Fruit fly (Drosophila melanogaster) whole organism, wandering third instar larva: ENCODE data around the gene CG4325.

Source experiments
- Abd-B ChIP-seq: fragments of >200 bp; optimal IDR thresholded peaks from 2 replicates; lab custom pipeline; 2017; ENCODE audit warnings: missing biosample characterization, missing genetic modification characterization
- CG32264 ChIP-seq: fragments of 200-800 bp; sonication (Bioruptor generic); optimal IDR thresholded peaks from 2 replicates; lab custom pipeline; 2016; ENCODE audit warnings: missing biosample characterization, missing genetic modification characterization
- CG9705 ChIP-seq: fragments of 200-800 bp; sonication (Bioruptor generic); optimal IDR thresholded peaks from 2 replicates; lab custom pipeline; 2018; ENCODE audit warnings: missing biosample characterization, mild to moderate bottlenecking, missing genetic modification characterization
- CrebA ChIP-seq: fragments of 200-800 bp; sonication (Bioruptor generic); optimal IDR thresholded peaks from 2 replicates; lab custom pipeline; 2016; ENCODE audit warnings: missing biosample characterization, mild to moderate bottlenecking, missing genetic modification characterization, borderline replicate concordance
- Dfd ChIP-seq: fragments of >200 bp; optimal IDR thresholded peaks from 2 replicates; lab custom pipeline; 2017; ENCODE audit warnings: missing biosample characterization, missing genetic modification characterization
- Dif ChIP-seq: fragments of 200-275, 200-300 bp; sonication (Bioruptor generic); optimal IDR thresholded peaks from 2 replicates; lab custom pipeline; 2018; ENCODE audit warnings: missing biosample characterization, missing genetic modification characterization; ENCODE audit not compliant: partially characterized antibody
- GATAd ChIP-seq: sonication (Bioruptor generic); optimal IDR thresholded peaks from 2 replicates; lab custom pipeline; 2016; ENCODE audit warnings: missing biosample characterization, missing genetic modification characterization
- HLH106 ChIP-seq: fragments of 200-800 bp; optimal IDR thresholded peaks from 3 replicates; lab custom pipeline; 2019; ENCODE audit warnings: missing biosample characterization, mild to moderate bottlenecking, missing genetic modification characterization, moderate library complexity
- Hnf4 ChIP-seq: fragments of 200-800 bp; sonication (Bioruptor generic); optimal IDR thresholded peaks from 2 replicates; lab custom pipeline; 2016; ENCODE audit warnings: missing biosample characterization, mild to moderate bottlenecking, missing genetic modification characterization
- Hr78 ChIP-seq: fragments of >200 bp; optimal IDR thresholded peaks from 2 replicates; lab custom pipeline; 2017; ENCODE audit warnings: missing biosample characterization, missing genetic modification characterization
- Jra ChIP-seq: sonication (Bioruptor generic); optimal IDR thresholded peaks from 2 replicates; lab custom pipeline; 2016; ENCODE audit warnings: missing biosample characterization, missing genetic modification characterization
- Myc ChIP-seq: fragments of >200 bp; optimal IDR thresholded peaks from 2 replicates; lab custom pipeline; 2017
- N ChIP-seq: fragments of >200 bp; optimal IDR thresholded peaks from 2 replicates; lab custom pipeline; 2018; ENCODE audit warnings: missing biosample characterization, missing external identifiers, missing genetic modification characterization
- OdsH ChIP-seq: fragments of 200-800 bp; sonication (Bioruptor generic); optimal IDR thresholded peaks from 2 replicates; lab custom pipeline; 2016; ENCODE audit warnings: missing biosample characterization, mild to moderate bottlenecking, missing genetic modification characterization
- Rel ChIP-seq, 2 experiments: fragments of 200-800 bp; sonication (Bioruptor generic) in 1 of 2; optimal IDR thresholded peaks; 2 replicates in 1 of 2; 3 replicates in 1 of 2; lab custom pipeline; 2016 to 2019; ENCODE audit warnings: mild to moderate bottlenecking in 2 of 2, missing biosample characterization in 2 of 2, missing genetic modification characterization in 2 of 2, moderate library complexity in 1 of 2
- Sp1 ChIP-seq: fragments of 200-800 bp; sonication (Bioruptor generic); optimal IDR thresholded peaks from 3 replicates; lab custom pipeline; 2019; ENCODE audit warnings: missing biosample characterization, mild to moderate bottlenecking, missing genetic modification characterization, moderate library complexity
- br ChIP-seq: fragments of 200-800 bp; sonication (Bioruptor generic); optimal IDR thresholded peaks from 2 replicates; lab custom pipeline; 2016; ENCODE audit warnings: missing biosample characterization, missing genetic modification characterization
- brk ChIP-seq: fragments of 200-800 bp; sonication (Bioruptor generic); optimal IDR thresholded peaks from 2 replicates; lab custom pipeline; 2016; ENCODE audit warnings: missing biosample characterization, mild to moderate bottlenecking, missing genetic modification characterization
- dl ChIP-seq, 2 experiments: fragments of 175-275, 200-275 bp in 1 of 2; fragments of 200-275 bp in 1 of 2; sonication (Bioruptor generic); optimal IDR thresholded peaks; lab custom pipeline; 2018; ENCODE audit warnings: mild to moderate bottlenecking in 2 of 2, missing biosample characterization in 2 of 2, missing genetic modification characterization in 2 of 2, moderate library complexity in 2 of 2; ENCODE audit not compliant: partially characterized antibody in 2 of 2, insufficient read depth in 1 of 2
- dmrt93B ChIP-seq: fragments of 200-800 bp; sonication (Bioruptor generic); optimal IDR thresholded peaks from 2 replicates; lab custom pipeline; 2018; ENCODE audit warnings: missing biosample characterization, mild to moderate bottlenecking, missing genetic modification characterization
- dsf ChIP-seq: sonication (Bioruptor generic); optimal IDR thresholded peaks from 2 replicates; lab custom pipeline; 2016; ENCODE audit warnings: missing biosample characterization, missing genetic modification characterization, borderline replicate concordance
- ey ChIP-seq: fragments of 200-800 bp; sonication (Bioruptor generic); optimal IDR thresholded peaks from 2 replicates; lab custom pipeline; 2016; ENCODE audit warnings: missing biosample characterization, missing genetic modification characterization
- foxo ChIP-seq, 2 experiments: fragments of 200-800 bp; sonication (Bioruptor generic); optimal IDR thresholded peaks; 2 replicates in 1 of 2; 3 replicates in 1 of 2; lab custom pipeline; 2016 to 2017; ENCODE audit warnings: missing biosample characterization in 2 of 2, missing genetic modification characterization in 2 of 2
- fru ChIP-seq: fragments of 200-800 bp; sonication (Bioruptor generic); optimal IDR thresholded peaks from 3 replicates; lab custom pipeline; 2016; ENCODE audit warnings: missing biosample characterization, mild to moderate bottlenecking, missing genetic modification characterization
- h ChIP-seq: fragments of 200-800 bp; sonication (Bioruptor generic); optimal IDR thresholded peaks from 3 replicates; lab custom pipeline; 2016; ENCODE audit warnings: missing biosample characterization, mild to moderate bottlenecking, missing genetic modification characterization
- jim ChIP-seq: fragments of 175-275, 200-325 bp; sonication (Bioruptor generic); optimal IDR thresholded peaks from 2 replicates; lab custom pipeline; 2016; ENCODE audit warnings: missing biosample characterization, mild to moderate bottlenecking, missing genetic modification characterization
- lola ChIP-seq: fragments of >200 bp; optimal IDR thresholded peaks from 2 replicates; lab custom pipeline; 2017; ENCODE audit warnings: missing biosample characterization, missing genetic modification characterization
- pan ChIP-seq: fragments of >200 bp; optimal IDR thresholded peaks from 2 replicates; lab custom pipeline; 2017
- psq ChIP-seq: fragments of 200-800 bp; sonication (Bioruptor generic); optimal IDR thresholded peaks from 3 replicates; lab custom pipeline; 2017; ENCODE audit warnings: missing biosample characterization, mild to moderate bottlenecking, missing genetic modification characterization, moderate library complexity
- rgr ChIP-seq: fragments of 200-800 bp; sonication (Bioruptor generic); optimal IDR thresholded peaks from 3 replicates; lab custom pipeline; 2016; ENCODE audit warnings: missing biosample characterization, mild to moderate bottlenecking, missing genetic modification characterization
- sage ChIP-seq: fragments of 200-800 bp; sonication (Bioruptor generic); optimal IDR thresholded peaks from 2 replicates; lab custom pipeline; 2016; ENCODE audit warnings: missing biosample characterization, mild to moderate bottlenecking, missing genetic modification characterization
- sv ChIP-seq: fragments of 200-800 bp; sonication (Bioruptor generic); optimal IDR thresholded peaks from 3 replicates; lab custom pipeline; 2016; ENCODE audit warnings: missing biosample characterization, missing genetic modification characterization
- tai ChIP-seq: sonication (Bioruptor generic); optimal IDR thresholded peaks from 2 replicates; lab custom pipeline; 2016; ENCODE audit warnings: missing biosample characterization, missing genetic modification characterization
- usp ChIP-seq: fragments of >200 bp; optimal IDR thresholded peaks from 2 replicates; lab custom pipeline; 2017; ENCODE audit warnings: missing biosample characterization, missing genetic modification characterization
- woc ChIP-seq: sonication (Bioruptor generic); optimal IDR thresholded peaks from 2 replicates; lab custom pipeline; 2016; ENCODE audit warnings: missing biosample characterization, mild to moderate bottlenecking, missing genetic modification characterization

The CG4325 gene

DNA sequence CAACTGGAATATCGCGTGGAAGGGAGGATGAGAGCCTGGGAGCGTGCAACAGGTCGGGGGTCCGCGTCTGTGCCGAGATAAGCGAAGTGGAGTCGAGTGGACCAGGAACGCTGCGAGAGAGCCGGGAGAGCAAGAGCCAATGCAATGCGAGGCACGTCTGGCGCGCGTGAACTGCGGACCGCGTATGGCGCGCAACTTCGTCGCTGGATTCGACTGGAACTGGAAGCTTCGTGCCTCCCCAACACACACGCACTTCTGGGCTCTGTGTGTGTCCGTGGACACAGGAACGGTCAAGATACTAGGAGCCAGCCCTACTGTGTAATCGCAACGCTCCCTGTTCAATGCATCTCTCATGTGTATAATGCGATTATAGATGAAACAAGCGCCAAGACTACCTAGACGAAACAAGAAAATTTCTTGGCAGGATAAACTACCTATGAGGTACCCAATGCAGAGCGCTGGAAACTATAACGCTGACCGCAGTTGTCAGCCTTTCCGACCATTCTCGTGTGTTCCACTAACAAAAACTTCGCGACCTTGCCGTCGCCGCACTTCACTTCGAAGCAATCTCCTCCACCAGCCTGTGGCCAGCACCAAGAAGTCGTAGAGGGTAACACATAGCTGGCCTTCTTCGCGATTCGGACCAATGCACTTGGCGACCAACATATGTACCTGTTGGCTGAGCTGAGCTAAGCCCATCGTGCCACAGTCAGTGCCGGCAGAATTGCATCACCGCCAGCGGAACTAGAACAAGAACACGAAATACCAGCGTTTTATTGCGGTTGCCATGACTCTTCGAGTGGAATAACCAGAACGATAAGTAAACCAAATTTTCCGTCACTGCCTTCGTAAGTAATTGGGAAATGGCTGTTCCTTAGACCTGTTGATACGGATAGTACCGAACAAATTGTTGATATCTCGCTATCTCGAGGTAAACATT, 28.5 kb upstream of the CG4325 start, which contains the start of gene Rtca (continued):
- TF ChIP-seq sage (GFP tag; lab: Kevin White, UChicago) (no peak), OdsH (GFP tag; lab: Kevin White, UChicago) (peak; percentile 87)

DNA sequence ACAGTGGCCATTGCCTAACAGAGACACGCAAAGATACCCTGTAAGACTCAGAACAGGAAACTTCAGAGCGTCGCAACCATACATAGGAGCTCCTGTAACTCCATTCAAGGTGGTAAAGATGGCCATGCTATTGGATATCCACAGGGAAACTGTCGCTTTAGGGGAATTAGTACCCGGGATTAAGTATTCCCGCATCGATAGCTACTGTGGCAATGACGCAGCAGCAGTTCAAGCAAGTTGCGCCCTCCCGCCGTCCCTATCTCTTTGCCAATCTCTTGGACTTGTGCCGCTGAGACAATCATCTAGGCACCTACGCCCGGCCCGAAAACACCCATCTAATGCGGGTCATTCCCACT, 27.1 kb upstream of the CG4325 start:
- TF ChIP-seq Dif (GFP tag; lab: Kevin White, UChicago) (no peak), Dfd (GFP tag; lab: Kevin White, UChicago) (no peak), psq (GFP tag; lab: Kevin White, UChicago) (peak; percentile 54), foxo (GFP tag; optimal IDR thresholded peaks at IDR 0.05; lab: Kevin White, UChicago) (peak in 1 of 2 experiments; percentile 74), CrebA (no peak), CG32264 (GFP tag; lab: Kevin White, UChicago) (no peak), GATAd (GFP tag; lab: Kevin White, UChicago) (no peak), br (GFP tag; lab: Kevin White, UChicago) (peak; percentile 60), h (GFP tag; lab: Kevin White, UChicago) (peak; percentile 78), dsf (GFP tag; lab: Kevin White, UChicago) (no peak), usp (no peak), Jra (GFP tag; lab: Kevin White, UChicago) (peak; percentile 43), dmrt93B (GFP tag; lab: Kevin White, UChicago) (peak; percentile 50), HLH106 (tag; lab: Kevin White, UChicago) (peak; percentile 73), fru (GFP tag; lab: Kevin White, UChicago) (peak; percentile 78), jim (GFP tag; lab: Kevin White, UChicago) (no peak), woc (GFP tag; lab: Kevin White, UChicago) (peak; percentile 36), CG9705 (GFP tag; lab: Kevin White, UChicago) (no peak), ey (peak; percentile 61), OdsH (GFP tag; lab: Kevin White, UChicago) (peak; percentile 54), Hr78 (no peak), lola (no peak), Abd-B (GFP tag; lab: Kevin White, UChicago) (no peak), pan (no peak), Sp1 (GFP tag; lab: Kevin White, UChicago) (peak; percentile 21), sage (GFP tag; lab: Kevin White, UChicago) (no peak), Myc (lab: Kevin White, UChicago) (no peak), Hnf4 (GFP tag; lab: Kevin White, UChicago) (no peak), rgr (GFP tag; lab: Kevin White, UChicago) (peak; percentile 39), dl (GFP tag; optimal IDR thresholded peaks at IDR 0.05; lab: Kevin White, UChicago; ENCODE audit: insufficient read depth in 1 of 2, partially characterized antibody in 2 of 2) (no peak), sv (GFP tag; lab: Kevin White, UChicago) (no peak), Rel (GFP tag; optimal IDR thresholded peaks at IDR 0.05; lab: Kevin White, UChicago) (no peak), Rel (tag; optimal IDR thresholded peaks at IDR 0.05; lab: Kevin White, UChicago) (peak; percentile 59), N (GFP tag; lab: Kevin White, UChicago) (no peak), brk (GFP tag; lab: Kevin White, UChicago) (no peak), tai (GFP tag; lab: Kevin White, UChicago) (no peak)
